Worm (Caenorhabditis elegans) whole organism, young adult: ENCODE results near the gene cest-2.1.
A peak's percentile ranks its signal among the peaks of the same experiment; 100 is the strongest.

Experiments used
- B0019.2 ChIP-seq: fragments of 200-800 bp; sonication (Bioruptor generic); conservative IDR thresholded peaks from 2 replicates; pipeline ENCODE4 v1.3.6; 2022; ENCODE audit warnings: missing genetic modification reagents, missing genetic modification characterization, missing compliant biosample characterization
- B0336.3 ChIP-seq: fragments of 200-800 bp; sonication (Bioruptor generic); IDR thresholded peaks from 2 replicates; pipeline ENCODE4 v1.3.6; 2022; ENCODE audit warnings: missing genetic modification characterization, missing compliant biosample characterization
- C06A6.2 ChIP-seq: fragments of 200-800 bp; sonication (Bioruptor generic); conservative IDR thresholded peaks from 2 replicates; pipeline ENCODE4 v1.3.6; 2022; ENCODE audit warnings: missing genetic modification characterization, missing compliant biosample characterization
- F52B5.7 ChIP-seq: sonication (generic microtip); optimal IDR thresholded peaks from 2 replicates; lab custom pipeline; 2016; ENCODE audit warnings: mild to moderate bottlenecking, missing genetic modification characterization, missing compliant biosample characterization
- F57C9.4 ChIP-seq: sonication (generic microtip); optimal IDR thresholded peaks from 2 replicates; lab custom pipeline; 2017; ENCODE audit warnings: mild to moderate bottlenecking, missing genetic modification characterization, missing compliant biosample characterization
- K12H6.12 ChIP-seq: fragments of 200-800 bp; sonication (Bioruptor generic); optimal IDR thresholded peaks from 2 replicates; lab custom pipeline; 2018; ENCODE audit warnings: mild to moderate bottlenecking, missing genetic modification characterization, missing compliant biosample characterization
- Y53G8AR.9 ChIP-seq: fragments of 200-800 bp; sonication (Bioruptor generic); conservative IDR thresholded peaks from 2 replicates; pipeline ENCODE4 v1.3.6; 2022; ENCODE audit warnings: missing genetic modification reagents, missing genetic modification characterization, missing compliant biosample characterization
- Y56A3A.18 ChIP-seq: fragments of 200-800 bp; sonication (Bioruptor generic); IDR thresholded peaks from 2 replicates; pipeline ENCODE4 v1.3.6; 2022; ENCODE audit warnings: missing genetic modification reagents, missing genetic modification characterization, missing compliant biosample characterization
- ZK185.1 ChIP-seq: sonication (generic microtip); optimal IDR thresholded peaks from 2 replicates; lab custom pipeline; 2016; ENCODE audit warnings: mild to moderate bottlenecking, missing genetic modification characterization, missing compliant biosample characterization; ENCODE audit not compliant: poor library complexity, severe bottlenecking
- akir-1 ChIP-seq: fragments of 200-800 bp; sonication (Bioruptor generic); optimal IDR thresholded peaks from 2 replicates; lab custom pipeline; 2018; ENCODE audit warnings: mild to moderate bottlenecking, missing genetic modification characterization, moderate library complexity, missing compliant biosample characterization
- atf-7 ChIP-seq: sonication (generic microtip); optimal IDR thresholded peaks from 2 replicates; lab custom pipeline; 2017; ENCODE audit warnings: mild to moderate bottlenecking, missing genetic modification characterization, missing compliant biosample characterization
- athp-1 ChIP-seq: sonication (generic microtip); optimal IDR thresholded peaks from 2 replicates; lab custom pipeline; 2017; ENCODE audit warnings: mild to moderate bottlenecking, missing genetic modification characterization, missing compliant biosample characterization
- attf-5 ChIP-seq: fragments of 200-800 bp; sonication (Bioruptor generic); optimal IDR thresholded peaks from 2 replicates; lab custom pipeline; 2018; ENCODE audit warnings: mild to moderate bottlenecking, missing genetic modification characterization, missing compliant biosample characterization
- cebp-1 ChIP-seq, 2 experiments: fragments of 200-800 bp in 1 of 2; sonication (Bioruptor generic) in 1 of 2; sonication (generic microtip) in 1 of 2; IDR thresholded peaks in 1 of 2; optimal IDR thresholded peaks in 1 of 2; 2 replicates each; pipeline versions ENCODE4 v1.3.6 to Lab custom; 2017 to 2022; ENCODE audit warnings: missing compliant biosample characterization in 2 of 2, missing genetic modification characterization in 2 of 2, mild to moderate bottlenecking in 1 of 2, missing genetic modification reagents in 1 of 2, moderate library complexity in 1 of 2
- cebp-2 ChIP-seq: fragments of 200-800 bp; sonication (Bioruptor generic); IDR thresholded peaks from 2 replicates; pipeline ENCODE4 v1.3.6; 2022; ENCODE audit warnings: missing genetic modification characterization, missing compliant biosample characterization
- chd-7 ChIP-seq: sonication (generic microtip); optimal IDR thresholded peaks from 2 replicates; lab custom pipeline; 2016; ENCODE audit warnings: mild to moderate bottlenecking, missing genetic modification characterization, moderate library complexity, missing compliant biosample characterization
- die-1 ChIP-seq: sonication (generic microtip); optimal IDR thresholded peaks from 2 replicates; lab custom pipeline; 2016; ENCODE audit warnings: missing genotype, mild to moderate bottlenecking, missing genetic modification characterization, missing compliant biosample characterization
- dox-1 ChIP-seq: fragments of 200-800 bp; sonication (Bioruptor generic); IDR thresholded peaks from 2 replicates; pipeline ENCODE4 v1.3.6; 2022; ENCODE audit warnings: missing genetic modification reagents, missing genetic modification characterization, missing compliant biosample characterization
- dpff-1 ChIP-seq: sonication (generic microtip); optimal IDR thresholded peaks from 2 replicates; lab custom pipeline; 2017; ENCODE audit warnings: mild to moderate bottlenecking, missing genetic modification characterization, missing compliant biosample characterization
- ekl-4 ChIP-seq: fragments of 200-800 bp; sonication (Bioruptor generic); IDR thresholded peaks from 2 replicates; pipeline ENCODE4 v1.3.6; 2022; ENCODE audit warnings: missing genetic modification reagents, missing genetic modification characterization, missing compliant biosample characterization
- gei-17 ChIP-seq: fragments of 200-800 bp; sonication (Bioruptor generic); optimal IDR thresholded peaks from 2 replicates; lab custom pipeline; 2018; ENCODE audit warnings: mild to moderate bottlenecking, missing genetic modification characterization, missing compliant biosample characterization
- hlh-26 ChIP-seq: fragments of 200-800 bp; sonication (Bioruptor generic); conservative IDR thresholded peaks from 2 replicates; pipeline ENCODE4 v1.3.6; 2022; ENCODE audit warnings: missing genetic modification reagents, missing genetic modification characterization, missing compliant biosample characterization
- hmg-1.2 ChIP-seq: fragments of 200-800 bp; sonication (Bioruptor generic); IDR thresholded peaks from 2 replicates; pipeline ENCODE4 v1.3.6; 2022; ENCODE audit warnings: missing genetic modification reagents, missing genetic modification characterization, missing compliant biosample characterization
- let-526 ChIP-seq: fragments of 200-800 bp; sonication (Bioruptor generic); IDR thresholded peaks from 2 replicates; pipeline ENCODE4 v1.3.6; 2022; ENCODE audit warnings: missing genetic modification reagents, missing genetic modification characterization, missing compliant biosample characterization
- lin-26 ChIP-seq: fragments of 200-800 bp; sonication (Bioruptor generic); IDR thresholded peaks from 2 replicates; pipeline ENCODE4 v1.3.6; 2022; ENCODE audit warnings: missing genetic modification reagents, missing genetic modification characterization, missing compliant biosample characterization
- lin-40 ChIP-seq: sonication (generic microtip); optimal IDR thresholded peaks from 2 replicates; lab custom pipeline; 2016; ENCODE audit warnings: missing genetic modification characterization, mild to moderate bottlenecking, missing compliant biosample characterization, missing genotype, missing genetic modification reagents
- lin-54 ChIP-seq: fragments of 200-800 bp; sonication (Bioruptor generic); optimal IDR thresholded peaks from 2 replicates; lab custom pipeline; 2018; ENCODE audit warnings: mild to moderate bottlenecking, missing genetic modification characterization, missing compliant biosample characterization
- lsy-27 ChIP-seq: sonication (generic microtip); optimal IDR thresholded peaks from 2 replicates; lab custom pipeline; 2017; ENCODE audit warnings: missing genetic modification characterization, mild to moderate bottlenecking, missing compliant biosample characterization, antibody characterized with exemption, missing genotype, borderline replicate concordance; ENCODE audit not compliant: insufficient read depth
- madf-10 ChIP-seq: sonication (generic microtip); optimal IDR thresholded peaks from 2 replicates; lab custom pipeline; 2016; ENCODE audit warnings: mild to moderate bottlenecking, missing genetic modification characterization, missing compliant biosample characterization
- mcd-1 ChIP-seq: fragments of 200-800 bp; sonication (Bioruptor generic); IDR thresholded peaks from 2 replicates; pipeline ENCODE4 v1.3.6; 2022; ENCODE audit warnings: missing genetic modification reagents, missing genetic modification characterization, missing compliant biosample characterization
- mel-28 ChIP-seq: sonication (generic microtip); optimal IDR thresholded peaks from 2 replicates; lab custom pipeline; 2016; ENCODE audit warnings: borderline replicate concordance, mild to moderate bottlenecking, missing genetic modification characterization, missing compliant biosample characterization
- nfyb-1 ChIP-seq: fragments of 200-800 bp; sonication (Bioruptor generic); IDR thresholded peaks from 2 replicates; pipeline ENCODE4 v1.3.6; 2022; ENCODE audit warnings: missing genetic modification reagents, missing genetic modification characterization, missing compliant biosample characterization
- nhr-80 ChIP-seq: sonication (generic microtip); optimal IDR thresholded peaks from 2 replicates; lab custom pipeline; 2016; ENCODE audit warnings: missing genetic modification characterization, missing compliant biosample characterization
- pha-4 ChIP-seq: fragments of 150-350 bp; sonication (generic microtip); optimal IDR thresholded peaks from 2 replicates; lab custom pipeline; 2014; ENCODE audit warnings: missing biosample characterization, missing genetic modification reagents, missing genetic modification characterization
- rec-8 ChIP-seq, 2 experiments: sonication (generic microtip); optimal IDR thresholded peaks; 2 replicates each; lab custom pipeline; 2016; ENCODE audit warnings: mild to moderate bottlenecking in 2 of 2, missing genetic modification characterization in 2 of 2, missing genetic modification reagents in 2 of 2, missing genotype in 2 of 2, missing biosample characterization in 1 of 2, missing compliant biosample characterization in 1 of 2, moderate library complexity in 1 of 2
- repo-1 ChIP-seq: sonication (generic microtip); optimal IDR thresholded peaks from 2 replicates; lab custom pipeline; 2017; ENCODE audit warnings: mild to moderate bottlenecking, missing genetic modification characterization, missing compliant biosample characterization
- snpc-1.1 ChIP-seq: sonication (generic microtip); optimal IDR thresholded peaks from 2 replicates; lab custom pipeline; 2017; ENCODE audit warnings: missing genetic modification characterization, mild to moderate bottlenecking, missing compliant biosample characterization, antibody characterized with exemption, moderate library complexity, missing genotype, missing genetic modification reagents; ENCODE audit not compliant: insufficient read depth
- snpc-1.3 ChIP-seq: sonication (generic microtip); optimal IDR thresholded peaks from 2 replicates; lab custom pipeline; 2017; ENCODE audit warnings: missing genetic modification characterization, mild to moderate bottlenecking, missing compliant biosample characterization, antibody characterized with exemption, moderate library complexity, missing genotype, missing genetic modification reagents; ENCODE audit not compliant: insufficient read depth
- snpc-3.4 ChIP-seq: sonication (generic microtip); optimal IDR thresholded peaks from 2 replicates; lab custom pipeline; 2017; ENCODE audit warnings: missing genetic modification characterization, mild to moderate bottlenecking, missing compliant biosample characterization, antibody characterized with exemption, moderate library complexity, missing genotype, missing genetic modification reagents
- tbp1 ChIP-seq: fragments of 200-800 bp; sonication (Bioruptor generic); optimal IDR thresholded peaks from 2 replicates; lab custom pipeline; 2018; ENCODE audit warnings: mild to moderate bottlenecking, missing genetic modification characterization, missing compliant biosample characterization
- tbx-9 ChIP-seq: sonication (generic microtip); optimal IDR thresholded peaks from 2 replicates; lab custom pipeline; 2016; ENCODE audit warnings: borderline replicate concordance, missing genetic modification characterization, inconsistent platforms, missing compliant biosample characterization
- zfh-2 ChIP-seq: fragments of 200-800 bp; sonication (Bioruptor generic); conservative IDR thresholded peaks from 2 replicates; pipeline ENCODE4 v1.3.6; 2022; ENCODE audit warnings: missing genetic modification reagents, missing genetic modification characterization, missing compliant biosample characterization
- zim-3 ChIP-seq: sonication (generic microtip); optimal IDR thresholded peaks from 2 replicates; lab custom pipeline; 2017; ENCODE audit warnings: mild to moderate bottlenecking, missing genetic modification characterization, moderate library complexity, missing compliant biosample characterization
- ztf-22 ChIP-seq: fragments of 200-800 bp; sonication (Bioruptor generic); optimal IDR thresholded peaks from 2 replicates; lab custom pipeline; 2018; ENCODE audit warnings: mild to moderate bottlenecking, missing genetic modification characterization, moderate library complexity, missing compliant biosample characterization
- ztf-25 ChIP-seq: fragments of 200-800 bp; sonication (Bioruptor generic); IDR thresholded peaks from 2 replicates; pipeline ENCODE4 v1.3.6; 2022; ENCODE audit warnings: missing genetic modification reagents, missing genetic modification characterization, missing compliant biosample characterization
- ztf-26 ChIP-seq: sonication (generic microtip); optimal IDR thresholded peaks from 2 replicates; lab custom pipeline; 2017; ENCODE audit warnings: missing genetic modification characterization, missing compliant biosample characterization

Gene cest-2.1

ce11 chrV:14197651-14198050, 26.4 kb upstream of the cest-2.1 start:
- TF ChIP-seq Y56A3A.18 (GFP tag; lab: Robert Waterston, UW) (peak; percentile 39; the same call in 1 of the 2 replicates), let-526 (GFP tag; lab: Robert Waterston, UW) (no peak), ztf-25 (GFP tag; lab: Robert Waterston, UW) (0 out of 2 replicates have a peak, but pooled peaks have one; percentile 23), repo-1 (tag; lab: Kevin White, UChicago) (peak; percentile 63), C06A6.2 (GFP tag; lab: Robert Waterston, UW) (peak; percentile 31; the same call in 1 of the 2 replicates), dpff-1 (tag; lab: Kevin White, UChicago) (no peak), zim-3 (tag; lab: Kevin White, UChicago) (peak; percentile 19), mcd-1 (0 out of 2 replicates have a peak, but pooled peaks have one; percentile 10), mel-28 (tag; lab: Kevin White, UChicago) (no peak), B0336.3 (GFP tag; lab: Robert Waterston, UW) (peak; percentile 34; the same call in 1 of the 2 replicates), lin-40 (tag; lab: Kevin White, UChicago) (peak; percentile 31), cebp-2 (GFP tag; lab: Robert Waterston, UW) (0 out of 2 replicates have a peak, but pooled peaks have one; percentile 16), nhr-80 (tag; lab: Kevin White, UChicago) (peak; percentile 33), tbp1 (GFP tag; lab: Kevin White, UChicago) (peak; percentile 42), attf-5 (peak; percentile 39), snpc-1.3 (peak; percentile 4), Y53G8AR.9 (peak; percentile 60; the same call in 1 of the 2 replicates), ztf-26 (tag; lab: Kevin White, UChicago) (no peak), ztf-22 (GFP tag; lab: Kevin White, UChicago) (no peak), ekl-4 (GFP tag; lab: Robert Waterston, UW) (peak; percentile 35; the same call in 1 of the 2 replicates), nfyb-1 (GFP tag; lab: Robert Waterston, UW) (peak; percentile 83; the same call in 1 of the 2 replicates), lsy-27 (tag; lab: Kevin White, UChicago) (no peak), ZK185.1 (tag; lab: Kevin White, UChicago) (peak; percentile 50), snpc-3.4 (tag; lab: Kevin White, UChicago) (no peak), gei-17 (GFP tag; lab: Kevin White, UChicago) (no peak), die-1 (tag; lab: Kevin White, UChicago) (no peak), lin-26 (GFP tag; lab: Robert Waterston, UW) (peak; percentile 9; the same call in 1 of the 2 replicates), rec-8 (tag; optimal IDR thresholded peaks at IDR 0.05; lab: Kevin White, UChicago) (no peak), B0019.2 (0 out of 2 replicates have a peak, but pooled peaks have one; percentile 13), chd-7 (tag; lab: Kevin White, UChicago) (peak; percentile 78), cebp-1 (GFP tag; IDR thresholded peaks at IDR 0.05; lab: Robert Waterston, UW) (no peak), cebp-1 (tag; optimal IDR thresholded peaks at IDR 0.05; lab: Kevin White, UChicago) (peak; percentile 49), F52B5.7 (tag; lab: Kevin White, UChicago) (peak; percentile 44), hmg-1.2 (GFP tag; lab: Robert Waterston, UW) (0 out of 2 replicates have a peak, but pooled peaks have one; percentile 9)

- TF ChIP-seq snpc-1.1: no peak
- no peak for TF ChIP-seq K12H6.12 (tag; lab: Kevin White, UChicago)
- TF ChIP-seq zfh-2 (GFP tag; lab: Robert Waterston, UW): peak; percentile 57
- no peak for TF ChIP-seq akir-1 (GFP tag; lab: Kevin White, UChicago)
- no peak for TF ChIP-seq Y53G8AR.9
- TF ChIP-seq hlh-26: no peak
- no peak for TF ChIP-seq pha-4 (tag; lab: Kevin White, UChicago)
- no peak for TF ChIP-seq madf-10
- TF ChIP-seq snpc-1.3: no peak
- TF ChIP-seq dox-1 (GFP tag; lab: Robert Waterston, UW): 0 out of 2 replicates have a peak, but pooled peaks have one; percentile 20
- TF ChIP-seq atf-7 (tag; lab: Kevin White, UChicago): no peak
- TF ChIP-seq lin-54 (GFP tag; lab: Kevin White, UChicago): no peak
- no peak for TF ChIP-seq tbx-9 (tag; lab: Kevin White, UChicago)
- TF ChIP-seq athp-1 (tag; lab: Kevin White, UChicago): no peak
- TF ChIP-seq F57C9.4 (tag; lab: Kevin White, UChicago): no peak
Observed at ce11 chrV:14194514-14194913, 23.2 kb upstream of the cest-2.1 start.
